Fruit fly (Drosophila melanogaster) whole organism, prepupa: ENCODE results near the gene Mitf.

ENCODE experiments used
- CG11294 ChIP-seq: fragments of 200-800 bp; sonication (Bioruptor generic); IDR thresholded peaks from 2 replicates; pipeline ENCODE4 v1.3.6; 2022; ENCODE audit warnings: missing biosample characterization, missing genetic modification characterization
- CG1621 ChIP-seq: fragments of 200-800 bp; sonication (Bioruptor generic); optimal IDR thresholded peaks from 3 replicates; lab custom pipeline; 2018; ENCODE audit warnings: missing biosample characterization, mild to moderate bottlenecking, missing genetic modification characterization
- CG31627 ChIP-seq: fragments of 200-800 bp; sonication (Bioruptor generic); optimal IDR thresholded peaks from 3 replicates; lab custom pipeline; 2016; ENCODE audit warnings: missing biosample characterization, missing genetic modification characterization
- CG32006 ChIP-seq: fragments of 200-800 bp; sonication (Bioruptor generic); optimal IDR thresholded peaks from 3 replicates; lab custom pipeline; 2017; ENCODE audit warnings: missing biosample characterization, mild to moderate bottlenecking, missing genetic modification characterization
- CG3919 ChIP-seq: fragments of 200-800 bp; sonication (Bioruptor generic); optimal IDR thresholded peaks from 3 replicates; lab custom pipeline; 2016; ENCODE audit warnings: missing biosample characterization, missing genetic modification characterization
- CG6808 ChIP-seq: fragments of 200-800 bp; sonication (Bioruptor generic); optimal IDR thresholded peaks from 3 replicates; lab custom pipeline; 2017; ENCODE audit warnings: missing biosample characterization, missing genetic modification characterization, mild to moderate bottlenecking, moderate library complexity, missing genetic modification reagents
- CG8319 ChIP-seq: fragments of 200-800 bp; sonication (Bioruptor generic); optimal IDR thresholded peaks from 3 replicates; lab custom pipeline; 2016; ENCODE audit warnings: missing biosample characterization, missing genetic modification characterization
- Hr38 ChIP-seq: sonication (Bioruptor generic); optimal IDR thresholded peaks from 2 replicates; lab custom pipeline; 2016; ENCODE audit warnings: missing biosample characterization, missing genetic modification characterization
- esn ChIP-seq: fragments of 200-800 bp; sonication (Bioruptor generic); optimal IDR thresholded peaks from 2 replicates; lab custom pipeline; 2016; ENCODE audit warnings: missing biosample characterization, mild to moderate bottlenecking, missing genetic modification characterization, moderate library complexity
- pdm3 ChIP-seq: fragments of 200-800 bp; sonication (Bioruptor generic); optimal IDR thresholded peaks from 3 replicates; lab custom pipeline; 2016; ENCODE audit warnings: missing biosample characterization, missing genetic modification characterization
- salr ChIP-seq, 2 experiments: fragments of 200-800 bp; sonication (Bioruptor generic); optimal IDR thresholded peaks; 3 replicates each; lab custom pipeline; 2016 to 2018; ENCODE audit warnings: missing biosample characterization in 2 of 2, missing genetic modification characterization in 2 of 2, mild to moderate bottlenecking in 1 of 2
- svp ChIP-seq: fragments of 200-800 bp; sonication (Bioruptor generic); peaks from one replicate; lab custom pipeline; 2016; ENCODE audit warnings: missing biosample characterization, missing genetic modification characterization
- vri ChIP-seq: fragments of 200-800 bp; sonication (Bioruptor generic); optimal IDR thresholded peaks from 3 replicates; lab custom pipeline; 2016; ENCODE audit warnings: missing biosample characterization, mild to moderate bottlenecking, missing genetic modification characterization

- TF ChIP-seq svp (GFP tag; lab: Kevin White, UChicago) = no peak
- TF ChIP-seq salr (GFP tag; optimal IDR thresholded peaks at IDR 0.05; lab: Kevin White, UChicago) = no peak
- no peak for TF ChIP-seq CG32006 (GFP tag; lab: Kevin White, UChicago)
- no peak for TF ChIP-seq pdm3 (GFP tag; lab: Kevin White, UChicago)
- no peak for TF ChIP-seq vri (GFP tag; lab: Kevin White, UChicago)
- no peak for TF ChIP-seq esn (GFP tag; lab: Kevin White, UChicago)
- TF ChIP-seq Hr38 = no peak
- TF ChIP-seq CG8319 = no peak
- TF ChIP-seq CG1621 (tag; lab: Kevin White, UChicago) = no peak
- TF ChIP-seq CG11294 (GFP tag; lab: Robert Waterston, UW) = no peak
- no peak for TF ChIP-seq CG6808 (GFP tag; lab: Kevin White, UChicago)
- TF ChIP-seq CG3919 (GFP tag; lab: Kevin White, UChicago) = no peak
- TF ChIP-seq CG31627 (GFP tag; lab: Kevin White, UChicago) = no peak
Observed at dm6 chr4:1224232-1224631, 25.6 kb downstream of the Mitf start.
